Worm (Caenorhabditis elegans) whole organism, midembryonic: ENCODE measurements around the gene T10H9.8.

ENCODE experiments used
- cog-1 ChIP-seq: sonication (generic microtip); optimal IDR thresholded peaks from 2 replicates; lab custom pipeline; 2016; ENCODE audit warnings: missing genetic modification characterization, missing compliant biosample characterization
- med-1 ChIP-seq: sonication (generic microtip); optimal IDR thresholded peaks from 2 replicates; lab custom pipeline; 2017; ENCODE audit warnings: missing genetic modification characterization, mild to moderate bottlenecking, missing compliant biosample characterization, antibody characterized with exemption, missing genetic modification reagents; ENCODE audit not compliant: insufficient read depth
- ref-1 ChIP-seq: fragments of 200-800 bp; sonication (Bioruptor generic); conservative IDR thresholded peaks from 2 replicates; pipeline ENCODE4 v1.3.6; 2022; ENCODE audit warnings: missing genetic modification reagents, missing genetic modification characterization, missing compliant biosample characterization
- ztf-23 ChIP-seq: fragments of 200-800 bp; sonication (Bioruptor generic); IDR thresholded peaks from 2 replicates; pipeline ENCODE4 v1.3.6; 2022; ENCODE audit warnings: missing genetic modification reagents, missing genetic modification characterization, missing compliant biosample characterization

DNA sequence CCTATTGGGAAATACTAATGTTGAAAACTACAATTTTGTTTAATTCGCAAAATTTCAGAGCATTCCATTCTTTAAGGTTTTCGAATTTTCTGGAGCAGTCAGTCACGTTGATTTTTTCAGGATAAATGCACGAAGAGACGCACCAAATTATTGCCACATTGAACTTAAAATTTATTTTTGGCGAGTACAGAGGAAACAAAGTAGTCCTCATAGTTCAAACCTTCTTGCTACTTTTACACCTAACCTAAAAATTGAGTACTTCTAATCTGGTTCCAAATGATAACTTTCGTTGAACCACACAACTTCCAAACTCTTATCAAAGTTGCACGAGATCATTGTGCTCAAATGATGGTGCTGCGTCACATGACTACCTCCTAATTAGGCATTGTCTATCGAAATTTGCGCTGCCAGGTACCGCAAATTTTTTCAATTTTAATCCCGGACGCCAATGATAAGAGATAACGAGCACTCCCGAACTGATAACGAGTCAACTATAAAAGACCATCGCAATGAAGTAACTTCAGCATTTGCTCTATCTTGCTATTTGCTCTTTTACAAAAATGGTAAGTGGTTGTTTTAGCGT is 37.9 kb upstream of the T10H9.8 start, which contains the start of gene cpr-4:
- no peak for TF ChIP-seq ztf-23
- TF ChIP-seq med-1, result no peak
- TF ChIP-seq cog-1 (tag; lab: Kevin White, UChicago), result no peak
- TF ChIP-seq ref-1 (GFP tag; lab: Robert Waterston, UW), result no peak
